Fruit fly (Drosophila melanogaster): ENCODE measurements around the gene CapaR.

Gene CapaR

DNA sequence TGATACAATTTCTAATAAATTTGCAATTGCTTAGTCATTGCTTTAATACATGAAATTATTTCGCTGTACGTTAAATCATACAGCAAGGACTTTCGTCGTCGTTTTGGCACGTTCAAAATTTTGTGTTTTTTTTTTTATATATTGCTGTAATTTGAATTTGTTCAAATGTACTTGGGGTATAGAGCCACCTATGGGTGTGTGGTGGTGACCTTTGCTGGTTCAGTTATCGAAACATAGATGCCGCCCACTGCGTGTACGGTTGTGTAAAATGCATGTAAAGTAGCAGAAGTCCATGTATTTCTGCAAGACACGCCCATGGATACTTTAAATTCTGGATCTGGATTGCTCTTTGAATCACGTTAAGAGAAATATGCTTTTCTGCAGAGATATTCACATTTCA lies 42.3 kb upstream of the CapaR start (continued):
- TF ChIP-seq sima (GFP tag; optimal IDR thresholded peaks at IDR 0.05) (no peak), Adf1 (GFP tag; IDR thresholded peaks at IDR 0.05) (peak; percentile 30; the same call in 1 of the 2 replicates), CG17359 (tag; optimal IDR thresholded peaks at IDR 0.05) (peak; percentile 68), E2f1 (GFP tag; IDR thresholded peaks at IDR 0.05) (peak; percentile 67; the same call in 1 of the 2 replicates), CG12659 (GFP tag; optimal IDR thresholded peaks at IDR 0.05) (no peak), nerfin-2 (GFP tag; IDR thresholded peaks at IDR 0.05; ENCODE audit: partially characterized antibody) (no peak), CG10366 (GFP tag; IDR thresholded peaks at IDR 0.05) (peak; percentile 51), zen (tag; optimal IDR thresholded peaks at IDR 0.05) (peak; percentile 55), CG2120 (GFP tag; optimal IDR thresholded peaks at IDR 0.05) (peak; percentile 64), Dbx (GFP tag; IDR thresholded peaks at IDR 0.05) (peak; percentile 82), eve (GFP tag; optimal IDR thresholded peaks at IDR 0.05) (no peak), lilli (GFP tag; optimal IDR thresholded peaks at IDR 0.05) (peak; percentile 64), Med (GFP tag) (peak; percentile 95), Oaz (GFP tag; IDR thresholded peaks at IDR 0.05) (0 out of 2 replicates have a peak, but pooled peaks have one; percentile 11), HmgZ (tag; optimal IDR thresholded peaks at IDR 0.05) (peak; percentile 65), pita (GFP tag; optimal IDR thresholded peaks at IDR 0.05) (peak; percentile 50), phol (tag; optimal IDR thresholded peaks at IDR 0.05) (peak; percentile 47), Xbp1 (GFP tag; optimal IDR thresholded peaks at IDR 0.05) (peak; percentile 84), CG1647 (GFP tag; optimal IDR thresholded peaks at IDR 0.05) (peak; percentile 6), CG11247 (GFP tag; IDR thresholded peaks at IDR 0.05) (peak; percentile 72), salm (tag; optimal IDR thresholded peaks at IDR 0.05) (no peak), Hr51 (GFP tag; optimal IDR thresholded peaks at IDR 0.05) (peak in 1 of 2 experiments; percentile 16), CG7786 (GFP tag; optimal IDR thresholded peaks at IDR 0.05) (peak; percentile 39), gcm (GFP tag; optimal IDR thresholded peaks at IDR 0.05) (no peak), Gsc (GFP tag; IDR thresholded peaks at IDR 0.05) (no peak), CG8089 (GFP tag; optimal IDR thresholded peaks at IDR 0.05) (peak; percentile 79), CG32767 (GFP tag; IDR thresholded peaks at IDR 0.05) (0 out of 2 replicates have a peak, but pooled peaks have one; percentile 34), tio (GFP tag; optimal IDR thresholded peaks at IDR 0.05) (peak; percentile 17), Hsf (GFP tag; optimal IDR thresholded peaks at IDR 0.05) (peak; percentile 78), CG7271 (tag; optimal IDR thresholded peaks at IDR 0.05) (no peak), ftz-f1 (GFP tag; optimal IDR thresholded peaks at IDR 0.05) (peak; percentile 67), ham (GFP tag; IDR thresholded peaks at IDR 0.05) (0 out of 2 replicates have a peak, but pooled peaks have one; percentile 23), Blimp-1 (GFP tag; optimal IDR thresholded peaks at IDR 0.05) (no peak), CG42726 (GFP tag; IDR thresholded peaks at IDR 0.05; ENCODE audit: partially characterized antibody) (peak; percentile 84), CG8290 (GFP tag; optimal IDR thresholded peaks at IDR 0.05) (peak; percentile 72), CG8290 (tag; optimal IDR thresholded peaks at IDR 0.05) (no peak), dm (GFP tag; optimal IDR thresholded peaks at IDR 0.05) (peak; percentile 31), Hr3 (GFP tag; optimal IDR thresholded peaks at IDR 0.05) (peak; percentile 81), CG13775 (GFP tag; optimal IDR thresholded peaks at IDR 0.05) (peak; percentile 17), CG16779 (GFP tag; IDR thresholded peaks at IDR 0.05) (0 out of 2 replicates have a peak, but pooled peaks have one; percentile 60), NFAT (GFP tag; IDR thresholded peaks at IDR 0.05) (peak; percentile 75), CG3726 (GFP tag; IDR thresholded peaks at IDR 0.05) (peak; percentile 18; the same call in 1 of the 3 replicates), CG12071 (GFP tag; optimal IDR thresholded peaks at IDR 0.05) (no peak), HLHmδ (GFP tag; optimal IDR thresholded peaks at IDR 0.05) (peak; percentile 44), CG31365 (tag; optimal IDR thresholded peaks at IDR 0.05) (peak; percentile 40), dmrt99B (tag; optimal IDR thresholded peaks at IDR 0.05) (no peak), Elba2 (GFP tag; optimal IDR thresholded peaks at IDR 0.05) (peak; percentile 47), CG30403 (GFP tag; optimal IDR thresholded peaks at IDR 0.05) (peak; percentile 73), CG6765 (GFP tag; optimal IDR thresholded peaks at IDR 0.05) (no peak), pum (GFP tag; optimal IDR thresholded peaks at IDR 0.05) (peak; percentile 77), CG11085 (GFP tag; IDR thresholded peaks at IDR 0.05) (peak; percentile 42; the same call in 1 of the 2 replicates)

All from whole organism, embryonic.